Fruit fly (Drosophila melanogaster): ENCODE results near the gene CG14777.

Gene CG14777

dm6 chrX:1517618-1518017 lies 51.7 kb downstream of the CG14777 start (continued):
- TF ChIP-seq CG11085 (GFP tag; IDR thresholded peaks at IDR 0.05), result 0 out of 2 replicates have a peak, but pooled peaks have one; percentile 27
- peak; percentile 14 for TF ChIP-seq NfI (GFP tag; optimal IDR thresholded peaks at IDR 0.05)
- peak; percentile 35 for TF ChIP-seq CG13624 (GFP tag; optimal IDR thresholded peaks at IDR 0.05)
- peak; percentile 24 for TF ChIP-seq PHDP (tag; optimal IDR thresholded peaks at IDR 0.05)
- TF ChIP-seq CG7963 (GFP tag; IDR thresholded peaks at IDR 0.05; ENCODE audit: partially characterized antibody), result peak; percentile 76
- peak; percentile 88 for TF ChIP-seq CG2129 (GFP tag; IDR thresholded peaks at IDR 0.05; ENCODE audit: partially characterized antibody)
- peak; percentile 62 for TF ChIP-seq Lhr (GFP tag; optimal IDR thresholded peaks at IDR 0.05)
- TF ChIP-seq unpg (GFP tag; optimal IDR thresholded peaks at IDR 0.05), result peak; percentile 27
- peak; percentile 55 for TF ChIP-seq CG11247 (GFP tag; IDR thresholded peaks at IDR 0.05)
- no peak for TF ChIP-seq CG11398 (GFP tag; optimal IDR thresholded peaks at IDR 0.05)
- no peak for TF ChIP-seq peb (GFP tag; IDR thresholded peaks at IDR 0.05)
- no peak for TF ChIP-seq hkb (optimal IDR thresholded peaks at IDR 0.05)
- 0 out of 2 replicates have a peak, but pooled peaks have one; percentile 36 for TF ChIP-seq hkb (GFP tag; IDR thresholded peaks at IDR 0.05)
- TF ChIP-seq CG42726 (GFP tag; IDR thresholded peaks at IDR 0.05; ENCODE audit: partially characterized antibody), result peak; percentile 83
- TF ChIP-seq fd64A (GFP tag; optimal IDR thresholded peaks at IDR 0.05), result no peak
- TF ChIP-seq Vsx1 (GFP tag; optimal IDR thresholded peaks at IDR 0.05), result peak; percentile 96
- peak; percentile 28 for TF ChIP-seq dmrt99B (tag; optimal IDR thresholded peaks at IDR 0.05)
- no peak for TF ChIP-seq esg (GFP tag; conservative IDR thresholded peaks at IDR 0.05)
- TF ChIP-seq CG31224 (GFP tag; IDR thresholded peaks at IDR 0.05), result peak; percentile 99
- TF ChIP-seq CG13775 (GFP tag; optimal IDR thresholded peaks at IDR 0.05), result peak; percentile 40
- TF ChIP-seq chn (GFP tag; optimal IDR thresholded peaks at IDR 0.05), result peak; percentile 29
- TF ChIP-seq Dip3 (GFP tag; optimal IDR thresholded peaks at IDR 0.05), result no peak
- TF ChIP-seq Xrp1 (GFP tag; IDR thresholded peaks at IDR 0.05), result peak; percentile 70
- peak; percentile 33; the same call in 1 of the 2 replicates for TF ChIP-seq gsb (GFP tag; IDR thresholded peaks at IDR 0.05)
- peak; percentile 53 for TF ChIP-seq lab (GFP tag; optimal IDR thresholded peaks at IDR 0.05)
- peak; percentile 34 for TF ChIP-seq Six4 (GFP tag; optimal IDR thresholded peaks at IDR 0.05)
- TF ChIP-seq slbo (GFP tag; IDR thresholded peaks at IDR 0.05), result peak; percentile 62; the same call in 1 of the 2 replicates
- TF ChIP-seq CG12391 (tag; optimal IDR thresholded peaks at IDR 0.05), result peak; percentile 58
- TF ChIP-seq vfl (GFP tag; optimal IDR thresholded peaks at IDR 0.05), result peak; percentile 5
- peak; percentile 97 for TF ChIP-seq pros (GFP tag; optimal IDR thresholded peaks at IDR 0.05)
- TF ChIP-seq BEAF-32 (GFP tag; optimal IDR thresholded peaks at IDR 0.05), result peak; percentile 85
- TF ChIP-seq CG8924 (tag; optimal IDR thresholded peaks at IDR 0.05), result peak; percentile 27
- no peak for TF ChIP-seq CG17612 (GFP tag; IDR thresholded peaks at IDR 0.05)
- TF ChIP-seq gsb-n (tag; optimal IDR thresholded peaks at IDR 0.05), result peak; percentile 26
- TF ChIP-seq bsh (GFP tag; optimal IDR thresholded peaks at IDR 0.05), result peak in 1 of 2 experiments; percentile 25
- TF ChIP-seq onecut (GFP tag; IDR thresholded peaks at IDR 0.05), result peak; percentile 35; the same call in 1 of the 2 replicates
- TF ChIP-seq zfh2 (GFP tag; optimal IDR thresholded peaks at IDR 0.05), result peak; percentile 27
- peak; percentile 62 for TF ChIP-seq her (GFP tag; optimal IDR thresholded peaks at IDR 0.05)
- TF ChIP-seq vnd (GFP tag; IDR thresholded peaks at IDR 0.05; ENCODE audit: partially characterized antibody), result peak; percentile 88
- TF ChIP-seq CG30020 (tag; optimal IDR thresholded peaks at IDR 0.05), result no peak
- TF ChIP-seq ems (GFP tag; optimal IDR thresholded peaks at IDR 0.05), result peak; percentile 29
- TF ChIP-seq Ptx1 (GFP tag; IDR thresholded peaks at IDR 0.05), result peak; percentile 51; the same call in 1 of the 2 replicates
- peak; percentile 15 for TF ChIP-seq CG18011 (GFP tag; optimal IDR thresholded peaks at IDR 0.05)
- peak; percentile 49 for TF ChIP-seq CG10147 (GFP tag; optimal IDR thresholded peaks at IDR 0.05)
- peak in 1 of 3 experiments; percentile 60 for TF ChIP-seq Stat92E (GFP tag; optimal IDR thresholded peaks at IDR 0.05)
- TF ChIP-seq kni (GFP tag; optimal IDR thresholded peaks at IDR 0.05), result peak; percentile 99
- TF ChIP-seq sug (tag; optimal IDR thresholded peaks at IDR 0.05), result peak; percentile 49
- peak; percentile 30; the same call in 1 of the 3 replicates for TF ChIP-seq ken (GFP tag; IDR thresholded peaks at IDR 0.05)
- peak; percentile 37 for TF ChIP-seq mam (GFP tag; optimal IDR thresholded peaks at IDR 0.05)

All from whole organism, embryonic.